Fruit fly (Drosophila melanogaster) whole organism, embryonic: Measurements from ENCODE around the gene CG4025.

Experiments used
- Atf6 ChIP-seq: fragments of 200-800 bp; sonication (Bioruptor generic); IDR thresholded peaks from 2 replicates; pipeline ENCODE4 v1.3.6; 2022; ENCODE audit warnings: missing biosample characterization, missing genetic modification characterization
- CG11398 ChIP-seq: fragments of 200-800 bp; sonication (Bioruptor generic); optimal IDR thresholded peaks from 2 replicates; lab custom pipeline; 2016; ENCODE audit warnings: missing biosample characterization, missing genetic modification characterization
- CG11456 ChIP-seq: fragments of 200-800 bp; sonication (Bioruptor generic); IDR thresholded peaks from 3 replicates; pipeline ENCODE4 v1.3.6; 2022; ENCODE audit warnings: missing biosample characterization, missing genetic modification characterization
- CG11695 ChIP-seq: fragments of 200-800 bp; sonication (Bioruptor generic); IDR thresholded peaks from 3 replicates; pipeline ENCODE4 v1.3.6; 2022; ENCODE audit warnings: missing biosample characterization, missing genetic modification characterization
- CG1233 ChIP-seq: fragments of 200-800 bp; sonication (Bioruptor generic); optimal IDR thresholded peaks from 4 replicates; lab custom pipeline; 2018; ENCODE audit warnings: missing biosample characterization, mild to moderate bottlenecking, missing genetic modification characterization
- CG13894 ChIP-seq: fragments of 200-800 bp; sonication (Bioruptor generic); optimal IDR thresholded peaks from 3 replicates; lab custom pipeline; 2018; ENCODE audit warnings: missing biosample characterization, mild to moderate bottlenecking, missing genetic modification characterization, moderate library complexity
- CG14441 ChIP-seq: fragments of 200-800 bp; sonication (Bioruptor generic); IDR thresholded peaks from 2 replicates; pipeline ENCODE4 v1.3.6; 2022; ENCODE audit warnings: missing biosample characterization, missing genetic modification characterization
- CG14710 ChIP-seq: fragments of 200-800 bp; sonication (Bioruptor generic); optimal IDR thresholded peaks from 3 replicates; lab custom pipeline; 2019; ENCODE audit warnings: missing biosample characterization, mild to moderate bottlenecking, missing genetic modification characterization, moderate library complexity
- CG15479 ChIP-seq: fragments of 200-800 bp; sonication (Bioruptor generic); optimal IDR thresholded peaks from 3 replicates; lab custom pipeline; 2019; ENCODE audit warnings: missing biosample characterization, mild to moderate bottlenecking, missing genetic modification characterization, moderate library complexity
- CG17361 ChIP-seq: fragments of 200-800 bp; sonication (Bioruptor generic); IDR thresholded peaks from 3 replicates; pipeline ENCODE4 v1.3.6; 2022; ENCODE audit warnings: missing biosample characterization, missing genetic modification characterization
- CG18011 ChIP-seq: fragments of 200-800 bp; sonication (Bioruptor generic); optimal IDR thresholded peaks from 2 replicates; lab custom pipeline; 2017; ENCODE audit warnings: missing biosample characterization, missing genetic modification characterization, mild to moderate bottlenecking, moderate library complexity, missing genotype
- CG2129 ChIP-seq: fragments of 200-800 bp; sonication (Bioruptor generic); IDR thresholded peaks from 2 replicates; pipeline ENCODE4 v1.3.6; 2022; ENCODE audit warnings: missing biosample characterization, missing genetic modification characterization; ENCODE audit not compliant: partially characterized antibody
- CG33213 ChIP-seq: fragments of 200-800 bp; sonication (Bioruptor generic); optimal IDR thresholded peaks from 3 replicates; lab custom pipeline; 2016; ENCODE audit warnings: missing biosample characterization, missing genetic modification characterization
- CG34422 ChIP-seq: fragments of 200-800 bp; sonication (Bioruptor generic); IDR thresholded peaks from 3 replicates; pipeline ENCODE4 v1.3.6; 2022; ENCODE audit warnings: missing biosample characterization, missing genetic modification characterization
- CG3995 ChIP-seq: fragments of 200-800 bp; sonication (Bioruptor generic); optimal IDR thresholded peaks from 3 replicates; lab custom pipeline; 2016; ENCODE audit warnings: missing biosample characterization, missing genetic modification characterization
- CG7271 ChIP-seq: fragments of 200-800 bp; sonication (Bioruptor generic); optimal IDR thresholded peaks from 2 replicates; lab custom pipeline; 2018; ENCODE audit warnings: missing biosample characterization, mild to moderate bottlenecking, missing genetic modification characterization, moderate library complexity
- CG7745 ChIP-seq: fragments of 200-800 bp; sonication (Bioruptor generic); optimal IDR thresholded peaks from 2 replicates; lab custom pipeline; 2018; ENCODE audit warnings: missing biosample characterization, mild to moderate bottlenecking, missing genetic modification characterization, moderate library complexity
- CG8924 ChIP-seq: fragments of 200-800 bp; optimal IDR thresholded peaks from 3 replicates; lab custom pipeline; 2019; ENCODE audit warnings: missing biosample characterization, mild to moderate bottlenecking, missing genetic modification characterization, moderate library complexity
- CG9727 ChIP-seq: fragments of 200-800 bp; sonication (Bioruptor generic); optimal IDR thresholded peaks from 3 replicates; lab custom pipeline; 2017; ENCODE audit warnings: missing biosample characterization, mild to moderate bottlenecking, missing genetic modification characterization
- CkIIα-i1 ChIP-seq: fragments of 200-800 bp; sonication (Bioruptor generic); IDR thresholded peaks from 2 replicates; pipeline ENCODE4 v1.3.6; 2022; ENCODE audit warnings: missing biosample characterization, missing genetic modification characterization
- Deaf1 ChIP-seq: fragments of 200-800 bp; optimal IDR thresholded peaks from 3 replicates; lab custom pipeline; 2019; ENCODE audit warnings: missing biosample characterization, mild to moderate bottlenecking, missing genetic modification characterization, moderate library complexity
- Elba2 ChIP-seq: fragments of 200-800 bp; sonication (Bioruptor generic); optimal IDR thresholded peaks from 3 replicates; lab custom pipeline; 2016; ENCODE audit warnings: missing biosample characterization, missing genetic modification characterization
- Fer3 ChIP-seq: fragments of 200-800 bp; sonication (Bioruptor generic); optimal IDR thresholded peaks from 2 replicates; lab custom pipeline; 2018; ENCODE audit warnings: missing biosample characterization, mild to moderate bottlenecking, missing genetic modification characterization, moderate library complexity
- Gsc ChIP-seq: fragments of 200-800 bp; sonication (Bioruptor generic); IDR thresholded peaks from 2 replicates; pipeline ENCODE4 v1.3.6; 2022; ENCODE audit warnings: missing biosample characterization, missing genetic modification characterization
- HLHmδ ChIP-seq: fragments of 200-800 bp; sonication (Bioruptor generic); optimal IDR thresholded peaks from 2 replicates; lab custom pipeline; 2018; ENCODE audit warnings: missing biosample characterization, mild to moderate bottlenecking, missing genetic modification characterization, moderate library complexity
- Hr3 ChIP-seq: fragments of 200-800 bp; sonication (Bioruptor generic); optimal IDR thresholded peaks from 3 replicates; lab custom pipeline; 2016; ENCODE audit warnings: missing biosample characterization, missing genetic modification characterization
- Neu2 ChIP-seq: fragments of 200-800 bp; sonication (Bioruptor generic); optimal IDR thresholded peaks from 3 replicates; lab custom pipeline; 2016; ENCODE audit warnings: missing biosample characterization, missing genetic modification characterization, borderline replicate concordance
- Optix ChIP-seq: fragments of 200-800 bp; sonication (Bioruptor generic); IDR thresholded peaks from 3 replicates; pipeline ENCODE4 v1.3.6; 2022; ENCODE audit warnings: missing biosample characterization, missing genetic modification characterization
- Six4 ChIP-seq: fragments of 200-800 bp; sonication (Bioruptor generic); optimal IDR thresholded peaks from 2 replicates; lab custom pipeline; 2016; ENCODE audit warnings: missing biosample characterization, missing genetic modification characterization
- Sry-β ChIP-seq: fragments of 200-800 bp; sonication (Bioruptor generic); optimal IDR thresholded peaks from 2 replicates; lab custom pipeline; 2018; ENCODE audit warnings: missing biosample characterization, mild to moderate bottlenecking, missing genetic modification characterization, moderate library complexity
- Xrp1 ChIP-seq: fragments of 200-800 bp; sonication (Bioruptor generic); IDR thresholded peaks from 2 replicates; pipeline ENCODE4 v1.3.6; 2022; ENCODE audit warnings: missing biosample characterization, missing genetic modification characterization
- cato ChIP-seq: fragments of 200-800 bp; sonication (Bioruptor generic); optimal IDR thresholded peaks from 2 replicates; lab custom pipeline; 2016; ENCODE audit warnings: missing biosample characterization, missing genetic modification characterization, borderline replicate concordance
- crc ChIP-seq: fragments of 200-800 bp; sonication (Bioruptor generic); optimal IDR thresholded peaks from 2 replicates; lab custom pipeline; 2016; ENCODE audit warnings: missing biosample characterization, missing genetic modification characterization
- crp ChIP-seq, 2 experiments: fragments of 200-800 bp; sonication (Bioruptor generic); optimal IDR thresholded peaks; 2 replicates in 1 of 2; 3 replicates in 1 of 2; lab custom pipeline; 2017; ENCODE audit warnings: missing biosample characterization in 2 of 2, missing genetic modification characterization in 2 of 2, mild to moderate bottlenecking in 1 of 2, moderate library complexity in 1 of 2
- hb ChIP-seq: fragments of 200-800 bp; sonication (Bioruptor generic); IDR thresholded peaks from 3 replicates; pipeline ENCODE4 v1.3.6; 2022; ENCODE audit warnings: missing biosample characterization, missing genetic modification characterization; ENCODE audit not compliant: partially characterized antibody
- her ChIP-seq: fragments of 200-800 bp; sonication (Bioruptor generic); optimal IDR thresholded peaks from 2 replicates; lab custom pipeline; 2016; ENCODE audit warnings: missing biosample characterization, missing genetic modification characterization
- ind ChIP-seq: fragments of 200-800 bp; sonication (Bioruptor generic); optimal IDR thresholded peaks from 3 replicates; lab custom pipeline; 2016; ENCODE audit warnings: missing biosample characterization, missing genetic modification characterization
- inv ChIP-seq: fragments of 200-800 bp; sonication (Bioruptor generic); IDR thresholded peaks from 2 replicates; pipeline ENCODE4 v1.3.6; 2022; ENCODE audit warnings: missing biosample characterization, missing genetic modification characterization; ENCODE audit not compliant: partially characterized antibody
- klu ChIP-seq: fragments of 200-800 bp; sonication (Bioruptor generic); IDR thresholded peaks from 2 replicates; pipeline ENCODE4 v1.3.6; 2022; ENCODE audit warnings: missing biosample characterization, missing genetic modification characterization
- mam ChIP-seq: fragments of 200-800 bp; sonication (Bioruptor generic); optimal IDR thresholded peaks from 3 replicates; lab custom pipeline; 2016; ENCODE audit warnings: missing biosample characterization, missing genetic modification characterization
- nau ChIP-seq: fragments of 200-800 bp; sonication (Bioruptor generic); optimal IDR thresholded peaks from 3 replicates; lab custom pipeline; 2017; ENCODE audit warnings: missing biosample characterization, mild to moderate bottlenecking, missing genetic modification characterization, missing genetic modification reagents
- nerfin-1 ChIP-seq: fragments of 200-800 bp; sonication (Bioruptor generic); optimal IDR thresholded peaks from 3 replicates; lab custom pipeline; 2019; ENCODE audit warnings: missing biosample characterization, mild to moderate bottlenecking, missing genetic modification characterization, moderate library complexity
- pita ChIP-seq: fragments of 200-800 bp; sonication (Bioruptor generic); optimal IDR thresholded peaks from 2 replicates; lab custom pipeline; 2017; ENCODE audit warnings: missing biosample characterization, mild to moderate bottlenecking, missing genetic modification characterization
- schlank ChIP-seq: fragments of 200-800 bp; sonication (Bioruptor generic); optimal IDR thresholded peaks from 2 replicates; lab custom pipeline; 2018; ENCODE audit warnings: missing biosample characterization, mild to moderate bottlenecking, missing genetic modification characterization
- seq ChIP-seq: fragments of 200-800 bp; sonication (Bioruptor generic); IDR thresholded peaks from 2 replicates; pipeline ENCODE4 v1.3.6; 2022; ENCODE audit warnings: missing biosample characterization, missing genetic modification characterization
- sima ChIP-seq: fragments of 200-800 bp; sonication (Bioruptor generic); optimal IDR thresholded peaks from 2 replicates; lab custom pipeline; 2016; ENCODE audit warnings: missing biosample characterization, missing genetic modification characterization
- tin ChIP-seq: fragments of 200-800 bp; sonication (Bioruptor generic); optimal IDR thresholded peaks from 3 replicates; lab custom pipeline; 2016; ENCODE audit warnings: missing biosample characterization, missing genetic modification characterization
- tio ChIP-seq: fragments of 200-800 bp; sonication (Bioruptor generic); optimal IDR thresholded peaks from 2 replicates; lab custom pipeline; 2017; ENCODE audit warnings: missing biosample characterization, missing genetic modification characterization, inconsistent platforms
- trem ChIP-seq: fragments of 200-800 bp; optimal IDR thresholded peaks from 3 replicates; lab custom pipeline; 2019; ENCODE audit warnings: missing biosample characterization, mild to moderate bottlenecking, missing genetic modification characterization, moderate library complexity
- twi ChIP-seq: fragments of 200-800 bp; optimal IDR thresholded peaks from 2 replicates; lab custom pipeline; 2019; ENCODE audit warnings: missing biosample characterization, mild to moderate bottlenecking, missing genetic modification characterization, moderate library complexity

CG4025 gene

dm6 chrX:2080367-2080927 is 3.7 kb downstream of the CG4025 start, which contains the start of the genes CG16903 and Unc-76 (continued):
- peak; percentile 7 for TF ChIP-seq CG9727 (GFP tag; lab: Kevin White, UChicago)
- TF ChIP-seq ind (GFP tag; lab: Kevin White, UChicago) = no peak
- peak; percentile 58 for TF ChIP-seq her
- peak; percentile 62; the same call in 1 of the 2 replicates for TF ChIP-seq seq (GFP tag; lab: Robert Waterston, UW)
- TF ChIP-seq Neu2 (GFP tag; lab: Kevin White, UChicago) = no peak
- 0 out of 2 replicates have a peak, but pooled peaks have one; percentile 15 for TF ChIP-seq Xrp1 (GFP tag; lab: Robert Waterston, UW)
- TF ChIP-seq CG13894 (tag; lab: Kevin White, UChicago) = peak; percentile 87
- no peak for TF ChIP-seq mam (GFP tag; lab: Kevin White, UChicago)
- peak; percentile 56 for TF ChIP-seq Deaf1 (tag; lab: Kevin White, UChicago)
- TF ChIP-seq CG3995 (GFP tag; lab: Kevin White, UChicago) = peak; percentile 32
- TF ChIP-seq Hr3 (GFP tag; lab: Kevin White, UChicago) = peak; percentile 5
- peak; percentile 24; the same call in 1 of the 2 replicates for TF ChIP-seq Atf6
- TF ChIP-seq cato (GFP tag; lab: Kevin White, UChicago) = no peak
- TF ChIP-seq CG8924 = peak; percentile 78
- peak; percentile 94 for TF ChIP-seq trem (tag; lab: Kevin White, UChicago)
- TF ChIP-seq CG18011 = no peak
- TF ChIP-seq CG14441 (GFP tag; lab: Robert Waterston, UW) = no peak
- TF ChIP-seq sima (GFP tag; lab: Kevin White, UChicago) = no peak
- TF ChIP-seq CG34422 = 0 out of 3 replicates have a peak, but pooled peaks have one; percentile 28
- no peak for TF ChIP-seq Fer3 (tag; lab: Kevin White, UChicago)
- TF ChIP-seq nau = peak; percentile 38
- TF ChIP-seq CG7745 (tag; lab: Kevin White, UChicago) = no peak
- TF ChIP-seq CkIIα-i1 (GFP tag; lab: Robert Waterston, UW) = no peak
- TF ChIP-seq CG7271 (tag; lab: Kevin White, UChicago) = peak; percentile 20
- TF ChIP-seq Sry-β (GFP tag; lab: Kevin White, UChicago) = no peak
- no peak for TF ChIP-seq tin (GFP tag; lab: Kevin White, UChicago)
- no peak for TF ChIP-seq tio
- TF ChIP-seq HLHmδ (GFP tag; lab: Kevin White, UChicago) = peak; percentile 77
- TF ChIP-seq klu = no peak
- peak; percentile 91 for TF ChIP-seq CG33213 (GFP tag; lab: Kevin White, UChicago)
- TF ChIP-seq CG11398 (GFP tag; lab: Kevin White, UChicago) = no peak
- peak; percentile 17 for TF ChIP-seq CG1233 (GFP tag; lab: Kevin White, UChicago)
- TF ChIP-seq schlank = no peak
- no peak for TF ChIP-seq Gsc (GFP tag; lab: Robert Waterston, UW)
- peak; percentile 36 for TF ChIP-seq Elba2 (GFP tag; lab: Kevin White, UChicago)
- no peak for TF ChIP-seq CG11695 (GFP tag; lab: Robert Waterston, UW)
- TF ChIP-seq CG17361 (GFP tag; lab: Robert Waterston, UW) = peak; percentile 31; the same call in 1 of the 3 replicates
- TF ChIP-seq crp (GFP tag; optimal IDR thresholded peaks at IDR 0.05; lab: Kevin White, UChicago) = peak in 1 of 2 experiments; percentile 32
- TF ChIP-seq twi (tag; lab: Kevin White, UChicago) = peak; percentile 8
- no peak for TF ChIP-seq hb (GFP tag; lab: Robert Waterston, UW)
- TF ChIP-seq inv (GFP tag; lab: Robert Waterston, UW) = peak; percentile 26; the same call in 1 of the 2 replicates
- no peak for TF ChIP-seq Optix (GFP tag; lab: Robert Waterston, UW)
- peak; percentile 47 for TF ChIP-seq nerfin-1 (tag; lab: Kevin White, UChicago)
- no peak for TF ChIP-seq CG2129
- peak; percentile 95 for TF ChIP-seq pita (GFP tag; lab: Kevin White, UChicago)
- 0 out of 3 replicates have a peak, but pooled peaks have one; percentile 20 for TF ChIP-seq CG11456 (GFP tag; lab: Robert Waterston, UW)
- peak; percentile 7 for TF ChIP-seq Six4 (GFP tag; lab: Kevin White, UChicago)
- peak; percentile 86 for TF ChIP-seq CG14710 (tag; lab: Kevin White, UChicago)
- no peak for TF ChIP-seq CG15479 (GFP tag; lab: Kevin White, UChicago)
- TF ChIP-seq crc = no peak
